In genomic region chrII:8129040-8129387, ce11 we compare ENCODE assay signal across 5 worm cellular contexts.
TF ChIP-seq lines count a peak whose summit lies in the region.

No protein-coding gene starts in this region.

TF ChIP-seq in whole organism, L1 larva, 84 proteins besides CTCF, POLR2A, EP300 and RAD21:
- no peak for TF ChIP-seq nhr-12 (tag; optimal IDR thresholded peaks at IDR 0.05; lab: Kevin White, UChicago)
- TF ChIP-seq vab-15 (tag; optimal IDR thresholded peaks at IDR 0.05; lab: Kevin White, UChicago): no peak
- no peak for TF ChIP-seq efl-1 (optimal IDR thresholded peaks at IDR 0.05; lab: Kevin White, UChicago)
- TF ChIP-seq efl-1 (GFP tag; optimal IDR thresholded peaks at IDR 0.05 in 1 of 2; lab: Kevin White, UChicago): peak in 1 of 2 experiments; percentile 95
- no peak for TF ChIP-seq dsc-1 (tag; optimal IDR thresholded peaks at IDR 0.05; lab: Kevin White, UChicago)
- no peak for TF ChIP-seq ceh-88 (GFP tag; IDR thresholded peaks at IDR 0.05; lab: Robert Waterston, UW)
- TF ChIP-seq hlh-4 (tag; optimal IDR thresholded peaks at IDR 0.05; lab: Kevin White, UChicago): no peak
- no peak for TF ChIP-seq jun-1 (tag; optimal IDR thresholded peaks at IDR 0.05; lab: Kevin White, UChicago)
- TF ChIP-seq mdl-1 (tag; optimal IDR thresholded peaks at IDR 0.05; lab: Kevin White, UChicago): no peak
- TF ChIP-seq C34B4.2 (tag; optimal IDR thresholded peaks at IDR 0.05; lab: Kevin White, UChicago): no peak
- no peak for TF ChIP-seq xbp-1 (tag; optimal IDR thresholded peaks at IDR 0.05; lab: Kevin White, UChicago)
- no peak for TF ChIP-seq fkh-10 (GFP tag; optimal IDR thresholded peaks at IDR 0.05; lab: Kevin White, UChicago)
- peak; percentile 18 for TF ChIP-seq lin-13 (GFP tag; optimal IDR thresholded peaks at IDR 0.05; lab: Kevin White, UChicago)
- TF ChIP-seq zip-4 (GFP tag; optimal IDR thresholded peaks at IDR 0.05; lab: Kevin White, UChicago): no peak
- no peak for TF ChIP-seq nhr-85 (tag; lab: Kevin White, UChicago)
- TF ChIP-seq dpl-1 (GFP tag; optimal IDR thresholded peaks at IDR 0.05; lab: Kevin White, UChicago): peak in 2 of 3 experiments; percentile 6 to 19
TF ChIP-seq in whole organism, L1 larva: peak in this region for 3.

TF ChIP-seq in whole organism, L2 larva, 48 proteins besides CTCF, POLR2A, EP300 and RAD21:
- no peak for TF ChIP-seq ama-1 (optimal IDR thresholded peaks at IDR 0.05; lab: Kevin White, UChicago)
- TF ChIP-seq sem-4 (tag; optimal IDR thresholded peaks at IDR 0.05; lab: Kevin White, UChicago): peak; percentile 29
- TF ChIP-seq gmeb-1 (tag; optimal IDR thresholded peaks at IDR 0.05; lab: Kevin White, UChicago): no peak
- TF ChIP-seq sma-9 (GFP tag; optimal IDR thresholded peaks at IDR 0.05; lab: Kevin White, UChicago): no peak
- TF ChIP-seq sma-9 (tag; optimal IDR thresholded peaks at IDR 0.05; lab: Kevin White, UChicago): no peak
- peak; percentile 10 for TF ChIP-seq nhr-129 (tag; optimal IDR thresholded peaks at IDR 0.05; lab: Kevin White, UChicago)
- no peak for TF ChIP-seq nhr-25 (tag; optimal IDR thresholded peaks at IDR 0.05; lab: Kevin White, UChicago)
- TF ChIP-seq nhr-12 (tag; optimal IDR thresholded peaks at IDR 0.05; lab: Kevin White, UChicago): no peak
- no peak for TF ChIP-seq C34F6.9 (tag; optimal IDR thresholded peaks at IDR 0.05; lab: Kevin White, UChicago)
- no peak for TF ChIP-seq ceh-16 (tag; optimal IDR thresholded peaks at IDR 0.05; lab: Kevin White, UChicago)
- TF ChIP-seq unc-39 (tag; optimal IDR thresholded peaks at IDR 0.05; lab: Kevin White, UChicago): no peak
TF ChIP-seq in whole organism, L2 larva: peak in this region for 2.

TF ChIP-seq in whole organism, L4 larva, 104 proteins besides CTCF, POLR2A, EP300 and RAD21:
- TF ChIP-seq arid-1 (GFP tag; conservative IDR thresholded peaks at IDR 0.05; lab: Robert Waterston, UW): no peak
- TF ChIP-seq nhr-111 (GFP tag; optimal IDR thresholded peaks at IDR 0.05; lab: Kevin White, UChicago): no peak
- TF ChIP-seq mep-1 (tag; optimal IDR thresholded peaks at IDR 0.05; lab: Kevin White, UChicago): peak; percentile 56
- TF ChIP-seq Y48G9A.11 (GFP tag; IDR thresholded peaks at IDR 0.05; lab: Robert Waterston, UW): no peak
- no peak for TF ChIP-seq ceh-20 (GFP tag; IDR thresholded peaks at IDR 0.05; lab: Robert Waterston, UW)
- no peak for TF ChIP-seq nhr-48 (tag; optimal IDR thresholded peaks at IDR 0.05; lab: Kevin White, UChicago)
- no peak for TF ChIP-seq nhr-76 (tag; optimal IDR thresholded peaks at IDR 0.05; lab: Kevin White, UChicago)
- TF ChIP-seq ztf-11 (tag; optimal IDR thresholded peaks at IDR 0.05; lab: Kevin White, UChicago): no peak
- TF ChIP-seq hlh-30 (tag; optimal IDR thresholded peaks at IDR 0.05; lab: Kevin White, UChicago; ENCODE audit: insufficient read depth): peak; percentile 40
- no peak for TF ChIP-seq spr-1 (tag; optimal IDR thresholded peaks at IDR 0.05; lab: Kevin White, UChicago)
- no peak for TF ChIP-seq ceh-44 (GFP tag; IDR thresholded peaks at IDR 0.05; lab: Robert Waterston, UW)
- no peak for TF ChIP-seq lsy-2 (tag; optimal IDR thresholded peaks at IDR 0.05; lab: Kevin White, UChicago)
- no peak for TF ChIP-seq nhr-41 (GFP tag; IDR thresholded peaks at IDR 0.05; lab: Robert Waterston, UW)
- TF ChIP-seq ceh-32 (tag; optimal IDR thresholded peaks at IDR 0.05; lab: Kevin White, UChicago; ENCODE audit: poor library complexity): no peak

TF ChIP-seq in whole organism, early embryonic, 17 proteins besides CTCF, POLR2A, EP300 and RAD21:
- TF ChIP-seq ceh-36 (tag; optimal IDR thresholded peaks at IDR 0.05; lab: Kevin White, UChicago) (no peak), hmg-4 (GFP tag; optimal IDR thresholded peaks at IDR 0.05; lab: Kevin White, UChicago) (peak; percentile 13)

TF ChIP-seq in whole organism, young adult, 124 proteins besides CTCF, POLR2A, EP300 and RAD21:
- TF ChIP-seq attf-3 (GFP tag; conservative IDR thresholded peaks at IDR 0.05; lab: Robert Waterston, UW) (no peak), aptf-2 (GFP tag; conservative IDR thresholded peaks at IDR 0.05; lab: Robert Waterston, UW) (no peak), zfh-2 (GFP tag; conservative IDR thresholded peaks at IDR 0.05; lab: Robert Waterston, UW) (0 out of 2 replicates have a peak, but pooled peaks have one; percentile 5), hlh-26 (GFP tag; conservative IDR thresholded peaks at IDR 0.05; lab: Robert Waterston, UW) (no peak), cebp-1 (GFP tag; IDR thresholded peaks at IDR 0.05; lab: Robert Waterston, UW) (0 out of 2 replicates have a peak, but pooled peaks have one; percentile 29), cebp-1 (tag; optimal IDR thresholded peaks at IDR 0.05; lab: Kevin White, UChicago) (peak; percentile 85), efl-1 (GFP tag; optimal IDR thresholded peaks at IDR 0.05; lab: Kevin White, UChicago) (peak; percentile 13)
